Worm (Caenorhabditis elegans) whole organism, late embryonic: ENCODE data around the gene ceh-58.
A peak's percentile ranks its signal among the peaks of the same experiment; 100 is the strongest.

Experiments
- C38D4.7 ChIP-seq: fragments of 200-800 bp; sonication (Bioruptor generic); optimal IDR thresholded peaks from 2 replicates; lab custom pipeline; 2018; ENCODE audit warnings: mild to moderate bottlenecking, missing genetic modification characterization, moderate library complexity, missing compliant biosample characterization
- F13H6.1 ChIP-seq: sonication (generic microtip); optimal IDR thresholded peaks from 2 replicates; lab custom pipeline; 2016; ENCODE audit warnings: missing genetic modification characterization, missing compliant biosample characterization
- K02D7.2 ChIP-seq: sonication (generic microtip); optimal IDR thresholded peaks from 2 replicates; lab custom pipeline; 2017; ENCODE audit warnings: mild to moderate bottlenecking, missing genetic modification characterization, missing compliant biosample characterization
- K09A11.1 ChIP-seq: sonication (generic microtip); optimal IDR thresholded peaks from 2 replicates; lab custom pipeline; 2017; ENCODE audit warnings: antibody characterized with exemption, mild to moderate bottlenecking, missing genetic modification characterization, missing compliant biosample characterization; ENCODE audit not compliant: insufficient read depth
- T23F11.4 ChIP-seq: fragments of 200-800 bp; sonication (Bioruptor generic); optimal IDR thresholded peaks from 2 replicates; lab custom pipeline; 2018; ENCODE audit warnings: mild to moderate bottlenecking, missing genetic modification characterization, missing compliant biosample characterization
- Y22D7AL.16 ChIP-seq: sonication (generic microtip); optimal IDR thresholded peaks from 2 replicates; lab custom pipeline; 2016; ENCODE audit warnings: missing genetic modification characterization, missing compliant biosample characterization
- ahr-1 ChIP-seq: sonication (generic microtip); optimal IDR thresholded peaks from 2 replicates; lab custom pipeline; 2016; ENCODE audit warnings: missing genetic modification characterization, missing compliant biosample characterization
- ama-1 ChIP-seq: fragments of 150-350 bp; optimal IDR thresholded peaks from 2 replicates; lab custom pipeline; 2014
- ceh-18 ChIP-seq: sonication (generic microtip); optimal IDR thresholded peaks from 2 replicates; lab custom pipeline; 2016; ENCODE audit warnings: missing genetic modification characterization, missing compliant biosample characterization
- ceh-2 ChIP-seq: sonication (generic microtip); optimal IDR thresholded peaks from 2 replicates; lab custom pipeline; 2016; ENCODE audit warnings: missing genotype, missing genetic modification characterization, missing compliant biosample characterization
- ceh-24 ChIP-seq: sonication (generic microtip); optimal IDR thresholded peaks from 2 replicates; lab custom pipeline; 2016; ENCODE audit warnings: mild to moderate bottlenecking, missing genetic modification characterization, missing compliant biosample characterization
- ceh-30 ChIP-seq: fragments of 150-350 bp; optimal IDR thresholded peaks from 2 replicates; lab custom pipeline; 2014; ENCODE audit warnings: missing biosample characterization, missing genetic modification characterization
- ceh-31 ChIP-seq: sonication (generic microtip); optimal IDR thresholded peaks from 2 replicates; lab custom pipeline; 2016; ENCODE audit warnings: missing genetic modification characterization, missing compliant biosample characterization
- ceh-34 ChIP-seq: sonication (generic microtip); optimal IDR thresholded peaks from 2 replicates; lab custom pipeline; 2016; ENCODE audit warnings: mild to moderate bottlenecking, missing genetic modification characterization, missing compliant biosample characterization
- ceh-45 ChIP-seq: fragments of 200-800 bp; sonication (Bioruptor generic); IDR thresholded peaks from 2 replicates; pipeline ENCODE4 v1.3.6; 2022; ENCODE audit warnings: missing genetic modification reagents, missing genetic modification characterization, missing compliant biosample characterization
- ceh-48 ChIP-seq: sonication (generic microtip); optimal IDR thresholded peaks from 2 replicates; lab custom pipeline; 2016; ENCODE audit warnings: missing genetic modification characterization, inconsistent platforms, missing compliant biosample characterization
- ceh-6 ChIP-seq: fragments of 200-800 bp; sonication (Bioruptor generic); optimal IDR thresholded peaks from 2 replicates; lab custom pipeline; 2018; ENCODE audit warnings: mild to moderate bottlenecking, missing genetic modification characterization, missing compliant biosample characterization
- ceh-9 ChIP-seq: sonication (generic microtip); optimal IDR thresholded peaks from 2 replicates; lab custom pipeline; 2016; ENCODE audit warnings: mild to moderate bottlenecking, missing genetic modification characterization, inconsistent platforms, missing compliant biosample characterization
- elt-4 ChIP-seq: sonication (generic microtip); optimal IDR thresholded peaks from 2 replicates; lab custom pipeline; 2016; ENCODE audit warnings: missing genetic modification characterization, missing compliant biosample characterization
- ets-4 ChIP-seq: sonication (generic microtip); optimal IDR thresholded peaks from 2 replicates; lab custom pipeline; 2016; ENCODE audit warnings: missing genetic modification characterization, missing compliant biosample characterization
- eyg-1 ChIP-seq: sonication (generic microtip); optimal IDR thresholded peaks from 2 replicates; lab custom pipeline; 2016; ENCODE audit warnings: missing genotype, missing genetic modification characterization, missing compliant biosample characterization
- fax-1 ChIP-seq: sonication (generic microtip); optimal IDR thresholded peaks from 2 replicates; lab custom pipeline; 2016; ENCODE audit warnings: missing genotype, missing genetic modification characterization, missing compliant biosample characterization
- fkh-10 ChIP-seq: fragments of 150-350 bp; optimal IDR thresholded peaks from 2 replicates; lab custom pipeline; 2014; ENCODE audit warnings: missing biosample characterization, missing genetic modification reagents, missing genetic modification characterization
- hlh-13 ChIP-seq: fragments of 200-800 bp; sonication (Bioruptor generic); optimal IDR thresholded peaks from 2 replicates; lab custom pipeline; 2018; ENCODE audit warnings: mild to moderate bottlenecking, missing genetic modification characterization, missing compliant biosample characterization
- hlh-15 ChIP-seq: sonication (generic microtip); optimal IDR thresholded peaks from 2 replicates; lab custom pipeline; 2016; ENCODE audit warnings: missing genetic modification characterization, missing compliant biosample characterization
- hlh-30 ChIP-seq: sonication (generic microtip); optimal IDR thresholded peaks from 2 replicates; lab custom pipeline; 2017; ENCODE audit warnings: antibody characterized with exemption, missing genetic modification characterization, missing compliant biosample characterization; ENCODE audit not compliant: insufficient read depth
- lin-11 ChIP-seq: fragments of 200-800 bp; sonication (Bioruptor generic); optimal IDR thresholded peaks from 2 replicates; lab custom pipeline; 2018; ENCODE audit warnings: mild to moderate bottlenecking, missing genetic modification characterization, missing compliant biosample characterization
- madf-2 ChIP-seq: sonication (generic microtip); optimal IDR thresholded peaks from 2 replicates; lab custom pipeline; 2017; ENCODE audit warnings: missing genetic modification characterization, missing compliant biosample characterization
- mec-3 ChIP-seq: sonication (generic microtip); optimal IDR thresholded peaks from 2 replicates; lab custom pipeline; 2016; ENCODE audit warnings: borderline replicate concordance, missing genetic modification characterization, missing compliant biosample characterization
- nhr-11 ChIP-seq: fragments of 150-350 bp; optimal IDR thresholded peaks from 2 replicates; lab custom pipeline; 2014; ENCODE audit warnings: missing biosample characterization, missing genetic modification characterization
- nhr-232 ChIP-seq: sonication (generic microtip); optimal IDR thresholded peaks from 2 replicates; lab custom pipeline; 2016; ENCODE audit warnings: missing genetic modification characterization, missing compliant biosample characterization
- npax-4 ChIP-seq: sonication (generic microtip); optimal IDR thresholded peaks from 2 replicates; lab custom pipeline; 2016; ENCODE audit warnings: missing genetic modification characterization, missing compliant biosample characterization
- pag-3 ChIP-seq: sonication (generic microtip); optimal IDR thresholded peaks from 2 replicates; lab custom pipeline; 2016; ENCODE audit warnings: missing compliant biosample characterization, missing genetic modification characterization, borderline replicate concordance
- pat-9 ChIP-seq: fragments of 200-800 bp; sonication (Bioruptor generic); optimal IDR thresholded peaks from 2 replicates; lab custom pipeline; 2018; ENCODE audit warnings: mild to moderate bottlenecking, missing genetic modification characterization, moderate library complexity, missing compliant biosample characterization
- pax-1 ChIP-seq: fragments of 150-350 bp; optimal IDR thresholded peaks from 2 replicates; lab custom pipeline; 2014; ENCODE audit warnings: missing biosample characterization, missing genetic modification characterization
- pqm-1 ChIP-seq: sonication (generic microtip); optimal IDR thresholded peaks from 2 replicates; lab custom pipeline; 2016; ENCODE audit warnings: missing genetic modification characterization, missing compliant biosample characterization
- pros-1 ChIP-seq: fragments of 150-350 bp; optimal IDR thresholded peaks from 2 replicates; lab custom pipeline; 2014; ENCODE audit warnings: missing biosample characterization, missing genetic modification reagents, missing genetic modification characterization
- ref-2 ChIP-seq: sonication (generic microtip); optimal IDR thresholded peaks from 2 replicates; lab custom pipeline; 2016; ENCODE audit warnings: missing genetic modification characterization, missing compliant biosample characterization
- rnt-1 ChIP-seq: sonication (generic microtip); optimal IDR thresholded peaks from 2 replicates; lab custom pipeline; 2016; ENCODE audit warnings: missing genetic modification characterization, missing compliant biosample characterization
- sdc-2 ChIP-seq: sonication (generic microtip); optimal IDR thresholded peaks from 2 replicates; lab custom pipeline; 2016; ENCODE audit warnings: missing genotype, missing genetic modification characterization, missing compliant biosample characterization
- sox-2 ChIP-seq: fragments of 200-800 bp; sonication (Bioruptor generic); IDR thresholded peaks from 2 replicates; pipeline ENCODE4 v1.3.6; 2022; ENCODE audit warnings: missing genetic modification reagents, missing genetic modification characterization, missing compliant biosample characterization
- syd-9 ChIP-seq: sonication (generic microtip); optimal IDR thresholded peaks from 2 replicates; lab custom pipeline; 2016; ENCODE audit warnings: mild to moderate bottlenecking, missing genetic modification characterization, moderate library complexity, missing compliant biosample characterization
- tbx-7 ChIP-seq: sonication (generic microtip); optimal IDR thresholded peaks from 2 replicates; lab custom pipeline; 2016; ENCODE audit warnings: missing genotype, missing genetic modification characterization, missing compliant biosample characterization
- unc-42 ChIP-seq: sonication (generic microtip); optimal IDR thresholded peaks from 2 replicates; lab custom pipeline; 2016; ENCODE audit warnings: missing genotype, missing genetic modification characterization, missing compliant biosample characterization
- unc-55 ChIP-seq: sonication (generic microtip); optimal IDR thresholded peaks from 2 replicates; lab custom pipeline; 2017; ENCODE audit warnings: missing biosample characterization, missing genetic modification reagents, missing genetic modification characterization
- unc-86 ChIP-seq: sonication (generic microtip); optimal IDR thresholded peaks from 2 replicates; lab custom pipeline; 2016; ENCODE audit warnings: missing genetic modification characterization, missing compliant biosample characterization
- zip-5 ChIP-seq: sonication (generic microtip); optimal IDR thresholded peaks from 2 replicates; lab custom pipeline; 2016; ENCODE audit warnings: missing genetic modification characterization, missing compliant biosample characterization
- ztf-16 ChIP-seq: sonication (generic microtip); optimal IDR thresholded peaks from 2 replicates; lab custom pipeline; 2017; ENCODE audit warnings: missing genetic modification characterization, missing compliant biosample characterization

ceh-58 gene

ce11 chrII:10382247-10382646 lies 12.8 kb upstream of the ceh-58 start (continued):
- TF ChIP-seq C38D4.7 (GFP tag; lab: Kevin White, UChicago) (no peak), ceh-9 (tag; lab: Kevin White, UChicago) (no peak), npax-4 (tag; lab: Kevin White, UChicago) (no peak), mec-3 (no peak), T23F11.4 (no peak), syd-9 (tag; lab: Kevin White, UChicago) (no peak), ahr-1 (no peak), unc-55 (GFP tag; lab: Kevin White, UChicago) (peak; percentile 62), ceh-31 (peak; percentile 33), pros-1 (no peak), ceh-24 (no peak), pqm-1 (tag; lab: Kevin White, UChicago) (no peak), unc-86 (tag; lab: Kevin White, UChicago) (no peak), Y22D7AL.16 (no peak), sox-2 (GFP tag; lab: Robert Waterston, UW) (no peak), ceh-48 (tag; lab: Kevin White, UChicago) (no peak), fkh-10 (GFP tag; lab: Kevin White, UChicago) (no peak), fax-1 (no peak), lin-11 (tag; lab: Kevin White, UChicago) (no peak), rnt-1 (tag; lab: Kevin White, UChicago) (no peak), hlh-30 (tag; lab: Kevin White, UChicago) (peak; percentile 9), K09A11.1 (tag; lab: Kevin White, UChicago) (no peak), ref-2 (peak; percentile 8), nhr-232 (tag; lab: Kevin White, UChicago) (no peak), ceh-45 (GFP tag; lab: Robert Waterston, UW) (no peak), F13H6.1 (tag; lab: Kevin White, UChicago) (peak; percentile 24), ceh-18 (tag; lab: Kevin White, UChicago) (peak; percentile 58), ceh-34 (tag; lab: Kevin White, UChicago) (no peak), elt-4 (tag; lab: Kevin White, UChicago) (no peak), unc-42 (tag; lab: Kevin White, UChicago) (no peak), ama-1 (lab: Kevin White, UChicago) (no peak), madf-2 (tag; lab: Kevin White, UChicago) (peak; percentile 3), tbx-7 (no peak), hlh-13 (no peak), ceh-2 (tag; lab: Kevin White, UChicago) (peak; percentile 28), ceh-30 (tag; lab: Kevin White, UChicago) (no peak), ceh-6 (no peak), nhr-11 (tag; lab: Kevin White, UChicago) (no peak), pax-1 (tag; lab: Kevin White, UChicago) (no peak), eyg-1 (tag; lab: Kevin White, UChicago) (no peak), pag-3 (no peak), hlh-15 (tag; lab: Kevin White, UChicago) (no peak), pat-9 (tag; lab: Kevin White, UChicago) (no peak), zip-5 (tag; lab: Kevin White, UChicago) (no peak), sdc-2 (tag; lab: Kevin White, UChicago) (no peak), ets-4 (tag; lab: Kevin White, UChicago) (peak; percentile 11), K02D7.2 (no peak), ztf-16 (tag; lab: Kevin White, UChicago) (peak; percentile 6)
